Fruit fly (Drosophila melanogaster): ENCODE data around the gene Trax.

The Trax gene

DNA sequence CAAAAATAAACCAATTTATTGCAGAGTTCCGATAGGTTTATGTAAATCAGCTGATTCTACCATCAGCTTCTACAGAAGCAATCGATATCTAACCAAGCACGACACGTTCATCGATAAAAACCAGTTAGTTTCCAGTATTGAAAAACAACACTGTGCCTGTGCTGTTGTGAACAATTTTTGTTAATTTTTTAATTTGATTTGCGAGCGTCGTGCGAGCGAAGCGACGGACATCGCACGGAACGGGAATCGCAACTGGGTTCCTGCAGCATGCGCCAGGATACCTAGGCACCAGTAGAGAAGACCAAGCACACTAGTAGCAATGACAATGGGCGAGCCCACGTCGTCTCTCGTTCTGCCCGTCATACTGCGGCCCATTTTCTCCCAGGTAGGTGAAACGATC lies 10.3 kb downstream of the Trax start, which contains the start of the genes Ccm3 and CG6136:
Ccm3 (plus strand) TSS at position 125 of the 400 bp plus-strand sequence.
CG6136 (minus strand) TSS at position 380 of the 400 bp plus-strand sequence.
- no peak for TF ChIP-seq Pif1B (GFP tag; optimal IDR thresholded peaks at IDR 0.05)
- no peak for TF ChIP-seq CG8159 (tag; optimal IDR thresholded peaks at IDR 0.05)
- no peak for TF ChIP-seq D1 (tag; optimal IDR thresholded peaks at IDR 0.05)
- no peak for TF ChIP-seq CG17806 (tag; optimal IDR thresholded peaks at IDR 0.05)
- TF ChIP-seq CG4496 (GFP tag; IDR thresholded peaks at IDR 0.05), result peak; percentile 45; the same call in 1 of the 3 replicates
- TF ChIP-seq CG10348 (GFP tag; IDR thresholded peaks at IDR 0.05), result no peak
- TF ChIP-seq CG32121 (GFP tag; IDR thresholded peaks at IDR 0.05), result 0 out of 2 replicates have a peak, but pooled peaks have one; percentile 25
- no peak for TF ChIP-seq EcR (GFP tag; optimal IDR thresholded peaks at IDR 0.05)
- peak; percentile 10 for TF ChIP-seq Snoo (tag; optimal IDR thresholded peaks at IDR 0.05)
- TF ChIP-seq fd96Ca (GFP tag; IDR thresholded peaks at IDR 0.05), result no peak
- TF ChIP-seq Ets98B (GFP tag; IDR thresholded peaks at IDR 0.05), result 0 out of 2 replicates have a peak, but pooled peaks have one; percentile 10
- peak; percentile 13 for TF ChIP-seq CG15710 (tag; optimal IDR thresholded peaks at IDR 0.05)
- no peak for TF ChIP-seq Pif1A (GFP tag; optimal IDR thresholded peaks at IDR 0.05)
- TF ChIP-seq CG12605 (GFP tag; IDR thresholded peaks at IDR 0.05), result no peak
- no peak for TF ChIP-seq rn (GFP tag; IDR thresholded peaks at IDR 0.05)
- no peak for TF ChIP-seq CG14655 (GFP tag; optimal IDR thresholded peaks at IDR 0.05)
- no peak for TF ChIP-seq gl (tag; optimal IDR thresholded peaks at IDR 0.05)
- no peak for TF ChIP-seq CG34367 (tag; optimal IDR thresholded peaks at IDR 0.05)

dm6 chr3R:15374397-15374796 lies 12.9 kb downstream of the Trax start, which contains the start of gene Rbp:
TSS of gene Rbp (plus strand) at chr3R:15374635.
- TF ChIP-seq CG12605 (GFP tag; IDR thresholded peaks at IDR 0.05) (no peak), D1 (tag; optimal IDR thresholded peaks at IDR 0.05) (no peak), fd96Ca (GFP tag; IDR thresholded peaks at IDR 0.05) (no peak), Pif1B (GFP tag; optimal IDR thresholded peaks at IDR 0.05) (no peak), CG14655 (GFP tag; optimal IDR thresholded peaks at IDR 0.05) (no peak), CG8301 (tag; optimal IDR thresholded peaks at IDR 0.05) (no peak), Snoo (tag; optimal IDR thresholded peaks at IDR 0.05) (no peak)

dm6 chr3R:15375470-15375869 lies 14.0 kb downstream of the Trax start:
- TF ChIP-seq Snoo (tag; optimal IDR thresholded peaks at IDR 0.05) (no peak), CG32121 (GFP tag; IDR thresholded peaks at IDR 0.05) (no peak), rn (GFP tag; IDR thresholded peaks at IDR 0.05) (no peak), CG17806 (tag; optimal IDR thresholded peaks at IDR 0.05) (no peak), CG14655 (GFP tag; optimal IDR thresholded peaks at IDR 0.05) (no peak), CG12605 (GFP tag; IDR thresholded peaks at IDR 0.05) (no peak), CG8301 (tag; optimal IDR thresholded peaks at IDR 0.05) (no peak), CG8159 (tag; optimal IDR thresholded peaks at IDR 0.05) (no peak), EcR (GFP tag; optimal IDR thresholded peaks at IDR 0.05) (no peak), Ets98B (GFP tag; IDR thresholded peaks at IDR 0.05) (no peak), CG9948 (tag; optimal IDR thresholded peaks at IDR 0.05) (no peak), gl (tag; optimal IDR thresholded peaks at IDR 0.05) (no peak), CG4496 (GFP tag; IDR thresholded peaks at IDR 0.05) (no peak), D1 (tag; optimal IDR thresholded peaks at IDR 0.05) (no peak), CG15710 (tag; optimal IDR thresholded peaks at IDR 0.05) (no peak), CG34367 (tag; optimal IDR thresholded peaks at IDR 0.05) (no peak), CG13204 (GFP tag; optimal IDR thresholded peaks at IDR 0.05) (no peak), Pif1A (GFP tag; optimal IDR thresholded peaks at IDR 0.05) (no peak), Pif1B (GFP tag; optimal IDR thresholded peaks at IDR 0.05) (no peak), fd96Ca (GFP tag; IDR thresholded peaks at IDR 0.05) (no peak)

- TF ChIP-seq CG34367 (tag; optimal IDR thresholded peaks at IDR 0.05) (no peak), CG15710 (tag; optimal IDR thresholded peaks at IDR 0.05) (no peak), CG12605 (GFP tag; IDR thresholded peaks at IDR 0.05) (peak; percentile 74), CG17806 (tag; optimal IDR thresholded peaks at IDR 0.05) (no peak), Snoo (tag; optimal IDR thresholded peaks at IDR 0.05) (no peak)
Measured at dm6 chr3R:15379071-15379470, 17.6 kb downstream of the Trax start.

- TF ChIP-seq CG9948 (tag; optimal IDR thresholded peaks at IDR 0.05) (no peak), D1 (tag; optimal IDR thresholded peaks at IDR 0.05) (no peak), Pif1B (GFP tag; optimal IDR thresholded peaks at IDR 0.05) (no peak), Snoo (tag; optimal IDR thresholded peaks at IDR 0.05) (no peak), rn (GFP tag; IDR thresholded peaks at IDR 0.05) (no peak), CG10348 (GFP tag; IDR thresholded peaks at IDR 0.05) (no peak), CG13204 (GFP tag; optimal IDR thresholded peaks at IDR 0.05) (no peak), CG8301 (tag; optimal IDR thresholded peaks at IDR 0.05) (no peak), CG15710 (tag; optimal IDR thresholded peaks at IDR 0.05) (no peak), CG4496 (GFP tag; IDR thresholded peaks at IDR 0.05) (no peak), Pif1A (GFP tag; optimal IDR thresholded peaks at IDR 0.05) (no peak), CG34367 (tag; optimal IDR thresholded peaks at IDR 0.05) (no peak), Ets98B (GFP tag; IDR thresholded peaks at IDR 0.05) (no peak)
Measured at dm6 chr3R:15382851-15383250, 21.4 kb downstream of the Trax start, which contains the start of gene h-cup. TSS of gene h-cup (minus strand) at chr3R:15382951.

dm6 chr3R:15393206-15393805 lies 31.8 kb downstream of the Trax start:
- TF ChIP-seq gl (tag; optimal IDR thresholded peaks at IDR 0.05) (no peak), CG12605 (GFP tag; IDR thresholded peaks at IDR 0.05) (no peak), CG32121 (GFP tag; IDR thresholded peaks at IDR 0.05) (no peak), CG10348 (GFP tag; IDR thresholded peaks at IDR 0.05) (no peak), Ets98B (GFP tag; IDR thresholded peaks at IDR 0.05) (no peak), CG8301 (tag; optimal IDR thresholded peaks at IDR 0.05) (no peak), CG14655 (GFP tag; optimal IDR thresholded peaks at IDR 0.05) (no peak), CG34367 (tag; optimal IDR thresholded peaks at IDR 0.05) (no peak), Snoo (tag; optimal IDR thresholded peaks at IDR 0.05) (no peak), Pif1B (GFP tag; optimal IDR thresholded peaks at IDR 0.05) (no peak)

All from whole organism, pupa.